Fruit fly (Drosophila melanogaster) whole organism, embryonic: ENCODE results near the gene CG17283.

Source experiments
- ATbp ChIP-seq: fragments of 200-800 bp; sonication (Bioruptor generic); optimal IDR thresholded peaks from 2 replicates; lab custom pipeline; 2017; ENCODE audit warnings: missing biosample characterization, mild to moderate bottlenecking, missing genetic modification characterization, missing genetic modification reagents
- BEAF-32 ChIP-seq: fragments of 200-800 bp; sonication (Bioruptor generic); optimal IDR thresholded peaks from 3 replicates; lab custom pipeline; 2017; ENCODE audit warnings: missing biosample characterization, missing genetic modification characterization, mild to moderate bottlenecking, moderate library complexity, missing genetic modification reagents
- CG10654 ChIP-seq: fragments of 200-800 bp; sonication (Bioruptor generic); optimal IDR thresholded peaks from 2 replicates; lab custom pipeline; 2016; ENCODE audit warnings: missing biosample characterization, missing genetic modification characterization
- CG11456 ChIP-seq: fragments of 200-800 bp; sonication (Bioruptor generic); IDR thresholded peaks from 3 replicates; pipeline ENCODE4 v1.3.6; 2022; ENCODE audit warnings: missing biosample characterization, missing genetic modification characterization
- CG14965 ChIP-seq: fragments of 200-800 bp; sonication (Bioruptor generic); optimal IDR thresholded peaks from 2 replicates; lab custom pipeline; 2016; ENCODE audit warnings: missing biosample characterization, missing genetic modification characterization, borderline replicate concordance
- CG17612 ChIP-seq: fragments of 200-800 bp; sonication (Bioruptor generic); IDR thresholded peaks from 2 replicates; pipeline ENCODE4 v1.3.6; 2022; ENCODE audit warnings: missing biosample characterization, missing genetic modification characterization
- CG18262 ChIP-seq: fragments of 200-800 bp; optimal IDR thresholded peaks from 3 replicates; lab custom pipeline; 2019; ENCODE audit warnings: missing biosample characterization, mild to moderate bottlenecking, missing genetic modification characterization, moderate library complexity
- CG2678 ChIP-seq: fragments of 200-800 bp; sonication (Bioruptor generic); optimal IDR thresholded peaks from 3 replicates; lab custom pipeline; 2019; ENCODE audit warnings: missing biosample characterization, mild to moderate bottlenecking, missing genetic modification characterization, moderate library complexity
- CG2712 ChIP-seq: fragments of 200-800 bp; optimal IDR thresholded peaks from 3 replicates; lab custom pipeline; 2019; ENCODE audit warnings: missing biosample characterization, mild to moderate bottlenecking, missing genetic modification characterization, moderate library complexity
- CG31224 ChIP-seq: fragments of 200-800 bp; sonication (Bioruptor generic); IDR thresholded peaks from 2 replicates; pipeline ENCODE4 v1.3.6; 2022; ENCODE audit warnings: missing biosample characterization, missing genetic modification characterization
- CG33213 ChIP-seq: fragments of 200-800 bp; sonication (Bioruptor generic); optimal IDR thresholded peaks from 3 replicates; lab custom pipeline; 2016; ENCODE audit warnings: missing biosample characterization, missing genetic modification characterization
- CG33557 ChIP-seq: fragments of 200-800 bp; sonication (Bioruptor generic); optimal IDR thresholded peaks from 2 replicates; lab custom pipeline; 2019; ENCODE audit warnings: missing biosample characterization, mild to moderate bottlenecking, missing genetic modification characterization, moderate library complexity
- CG43689 ChIP-seq: fragments of 200-800 bp; sonication (Bioruptor generic); IDR thresholded peaks from 2 replicates; pipeline ENCODE4 v1.3.6; 2022; ENCODE audit warnings: missing biosample characterization, missing genetic modification characterization
- CG5180 ChIP-seq: fragments of 200-800 bp; sonication (Bioruptor generic); optimal IDR thresholded peaks from 3 replicates; lab custom pipeline; 2017; ENCODE audit warnings: missing biosample characterization, missing genetic modification characterization, mild to moderate bottlenecking, moderate library complexity, missing genetic modification reagents
- CG6689 ChIP-seq: fragments of 200-800 bp; sonication (Bioruptor generic); IDR thresholded peaks from 2 replicates; pipeline ENCODE4 v1.3.6; 2022; ENCODE audit warnings: missing biosample characterization, missing genetic modification characterization
- CG7372 ChIP-seq: fragments of 200-800 bp; sonication (Bioruptor generic); IDR thresholded peaks from 2 replicates; pipeline ENCODE4 v1.3.6; 2022; ENCODE audit warnings: missing biosample characterization, missing genetic modification characterization
- Deaf1 ChIP-seq: fragments of 200-800 bp; optimal IDR thresholded peaks from 3 replicates; lab custom pipeline; 2019; ENCODE audit warnings: missing biosample characterization, mild to moderate bottlenecking, missing genetic modification characterization, moderate library complexity
- Dip2 ChIP-seq: fragments of 200-800 bp; sonication (Bioruptor generic); IDR thresholded peaks from 2 replicates; pipeline ENCODE4 v1.3.6; 2022; ENCODE audit warnings: missing biosample characterization, missing genetic modification characterization
- GATAe ChIP-seq: fragments of 200-800 bp; sonication (Bioruptor generic); conservative IDR thresholded peaks from 2 replicates; pipeline ENCODE4 v1.3.6; 2022; ENCODE audit warnings: missing biosample characterization, missing genetic modification characterization
- H15 ChIP-seq: fragments of 200-800 bp; sonication (Bioruptor generic); IDR thresholded peaks from 3 replicates; pipeline ENCODE4 v1.3.6; 2022; ENCODE audit warnings: missing biosample characterization, missing genetic modification characterization
- HLH54F ChIP-seq: fragments of 200-800 bp; sonication (Bioruptor generic); optimal IDR thresholded peaks from 3 replicates; lab custom pipeline; 2016; ENCODE audit warnings: missing biosample characterization, missing genetic modification characterization
- Hmr ChIP-seq: fragments of 200-800 bp; sonication (Bioruptor generic); optimal IDR thresholded peaks from 3 replicates; lab custom pipeline; 2017; ENCODE audit warnings: mild to moderate bottlenecking, missing biosample characterization, missing genetic modification reagents, missing genetic modification characterization
- Myb ChIP-seq: fragments of 200-800 bp; sonication (Bioruptor generic); optimal IDR thresholded peaks from 2 replicates; lab custom pipeline; 2016; ENCODE audit warnings: missing biosample characterization, missing genetic modification characterization
- Ptx1 ChIP-seq: fragments of 200-800 bp; sonication (Bioruptor generic); IDR thresholded peaks from 2 replicates; pipeline ENCODE4 v1.3.6; 2022; ENCODE audit warnings: missing biosample characterization, missing genetic modification characterization
- Sin3A ChIP-seq: fragments of >200 bp; optimal IDR thresholded peaks from 2 replicates; lab custom pipeline; 2018
- Sry-δ ChIP-seq: fragments of 200-800 bp; sonication (Bioruptor generic); optimal IDR thresholded peaks from 2 replicates; lab custom pipeline; 2016; ENCODE audit warnings: missing biosample characterization, missing genetic modification characterization
- Usf ChIP-seq: fragments of 200-800 bp; sonication (Bioruptor generic); optimal IDR thresholded peaks from 2 replicates; lab custom pipeline; 2017; ENCODE audit warnings: missing genotype, missing biosample characterization, missing genetic modification characterization
- bbx ChIP-seq: fragments of 200-800 bp; sonication (Bioruptor generic); IDR thresholded peaks from 2 replicates; pipeline ENCODE4 v1.3.6; 2022; ENCODE audit warnings: missing biosample characterization, missing genetic modification characterization; ENCODE audit not compliant: partially characterized antibody
- br ChIP-seq: fragments of >200 bp; optimal IDR thresholded peaks from 2 replicates; lab custom pipeline; 2017
- bsh ChIP-seq, 2 experiments: fragments of 200-800 bp; sonication (Bioruptor generic); optimal IDR thresholded peaks; 2 replicates each; lab custom pipeline; 2017 to 2018; ENCODE audit warnings: mild to moderate bottlenecking in 2 of 2, missing biosample characterization in 2 of 2, missing genetic modification characterization in 2 of 2, moderate library complexity in 1 of 2
- cad ChIP-seq: fragments of >200 bp; optimal IDR thresholded peaks from 2 replicates; lab custom pipeline; 2017; ENCODE audit warnings: missing biosample characterization, missing genetic modification characterization
- cwo ChIP-seq: fragments of 200-800 bp; sonication (Bioruptor generic); optimal IDR thresholded peaks from 3 replicates; lab custom pipeline; 2017; ENCODE audit warnings: missing biosample characterization, missing genetic modification characterization, mild to moderate bottlenecking, moderate library complexity, missing genetic modification reagents
- fu2 ChIP-seq: fragments of 200-800 bp; sonication (Bioruptor generic); optimal IDR thresholded peaks from 2 replicates; lab custom pipeline; 2016; ENCODE audit warnings: missing biosample characterization, missing genetic modification characterization
- gsb ChIP-seq: fragments of 200-800 bp; sonication (Bioruptor generic); IDR thresholded peaks from 2 replicates; pipeline ENCODE4 v1.3.6; 2022; ENCODE audit warnings: missing biosample characterization, missing genetic modification characterization
- hth ChIP-seq: fragments of >200 bp; optimal IDR thresholded peaks from 2 replicates; lab custom pipeline; 2017; ENCODE audit warnings: inconsistent platforms
- jigr1 ChIP-seq: fragments of 200-800 bp; sonication (Bioruptor generic); IDR thresholded peaks from 3 replicates; pipeline ENCODE4 v1.3.6; 2022; ENCODE audit warnings: missing biosample characterization, missing genetic modification characterization
- kah ChIP-seq: fragments of 200-800 bp; sonication (Bioruptor generic); optimal IDR thresholded peaks from 2 replicates; lab custom pipeline; 2018; ENCODE audit warnings: missing biosample characterization, mild to moderate bottlenecking, missing genetic modification characterization
- kni ChIP-seq: fragments of 200-800 bp; sonication (Bioruptor generic); optimal IDR thresholded peaks from 3 replicates; lab custom pipeline; 2017; ENCODE audit warnings: mild to moderate bottlenecking, missing biosample characterization, missing genetic modification reagents, missing genetic modification characterization
- mam ChIP-seq: fragments of 200-800 bp; sonication (Bioruptor generic); optimal IDR thresholded peaks from 3 replicates; lab custom pipeline; 2016; ENCODE audit warnings: missing biosample characterization, missing genetic modification characterization
- peb ChIP-seq: fragments of 200-800 bp; sonication (Bioruptor generic); IDR thresholded peaks from 2 replicates; pipeline ENCODE4 v1.3.6; 2022; ENCODE audit warnings: missing biosample characterization, missing genetic modification characterization
- sc ChIP-seq, 3 experiments: fragments of >200 bp in 2 of 3; fragments of 200-800 bp in 1 of 3; sonication (Bioruptor generic) in 1 of 3; optimal IDR thresholded peaks; 2 replicates in 2 of 3; 3 replicates in 1 of 3; lab custom pipeline; 2017; ENCODE audit warnings: mild to moderate bottlenecking in 1 of 3, missing biosample characterization in 1 of 3, missing genetic modification characterization in 1 of 3, missing genetic modification reagents in 1 of 3
- sens-2 ChIP-seq: fragments of 200-800 bp; sonication (Bioruptor generic); IDR thresholded peaks from 2 replicates; pipeline ENCODE4 v1.3.6; 2022; ENCODE audit warnings: missing biosample characterization, missing genetic modification characterization
- sim ChIP-seq: fragments of 200-800 bp; sonication (Bioruptor generic); IDR thresholded peaks from 2 replicates; pipeline ENCODE4 v1.3.6; 2022; ENCODE audit warnings: missing biosample characterization, missing genetic modification characterization
- tin ChIP-seq: fragments of 200-800 bp; sonication (Bioruptor generic); optimal IDR thresholded peaks from 3 replicates; lab custom pipeline; 2016; ENCODE audit warnings: missing biosample characterization, missing genetic modification characterization
- tll ChIP-seq, 2 experiments: fragments of 200-800 bp in 1 of 2; fragments of >200 bp in 1 of 2; sonication (Bioruptor generic) in 1 of 2; optimal IDR thresholded peaks; 2 replicates each; lab custom pipeline; 2017 to 2019; ENCODE audit warnings: missing biosample characterization in 2 of 2, missing genetic modification characterization in 2 of 2, mild to moderate bottlenecking in 1 of 2, moderate library complexity in 1 of 2
- trem ChIP-seq: fragments of 200-800 bp; optimal IDR thresholded peaks from 3 replicates; lab custom pipeline; 2019; ENCODE audit warnings: missing biosample characterization, mild to moderate bottlenecking, missing genetic modification characterization, moderate library complexity
- trh ChIP-seq: fragments of 200-800 bp; sonication (Bioruptor generic); optimal IDR thresholded peaks from 2 replicates; lab custom pipeline; 2016; ENCODE audit warnings: missing biosample characterization, missing genetic modification characterization
- tx ChIP-seq: fragments of 200-800 bp; sonication (Bioruptor generic); optimal IDR thresholded peaks from 2 replicates; lab custom pipeline; 2016; ENCODE audit warnings: missing biosample characterization, missing genetic modification characterization
- unpg ChIP-seq: fragments of 200-800 bp; sonication (Bioruptor generic); optimal IDR thresholded peaks from 3 replicates; lab custom pipeline; 2018; ENCODE audit warnings: missing biosample characterization, mild to moderate bottlenecking, missing genetic modification characterization, moderate library complexity
- wor ChIP-seq: fragments of 200-800 bp; sonication (Bioruptor generic); IDR thresholded peaks from 2 replicates; pipeline ENCODE4 v1.3.6; 2022; ENCODE audit warnings: missing biosample characterization, missing genetic modification characterization

Gene CG17283

dm6 chr3R:17391313-17391845, 16.3 kb upstream of the CG17283 start, which contains the start of the genes Brf and sds22 (continued):
- TF ChIP-seq bbx (GFP tag; lab: Robert Waterston, UW) (peak; percentile 39; the same call in 1 of the 2 replicates), CG2678 (peak; percentile 96), peb (peak; percentile 87), trem (tag; lab: Kevin White, UChicago) (peak; percentile 94), CG5180 (GFP tag; lab: Kevin White, UChicago) (peak; percentile 74), mam (GFP tag; lab: Kevin White, UChicago) (peak; percentile 97), CG17612 (GFP tag; lab: Robert Waterston, UW) (peak; percentile 75; the same call in 1 of the 2 replicates), Myb (GFP tag; lab: Kevin White, UChicago) (peak; percentile 81), hth (lab: Kevin White, UChicago) (no peak), tx (GFP tag; lab: Kevin White, UChicago) (peak; percentile 94), fu2 (GFP tag; lab: Kevin White, UChicago) (peak; percentile 96), tll (GFP tag; optimal IDR thresholded peaks at IDR 0.05; lab: Kevin White, UChicago) (peak; percentile 33 to 81), Dip2 (GFP tag; lab: Robert Waterston, UW) (peak; percentile 46; the same call in 1 of the 2 replicates), CG7372 (GFP tag; lab: Robert Waterston, UW) (peak; percentile 92), wor (GFP tag; lab: Robert Waterston, UW) (peak; percentile 83; the same call in 1 of the 2 replicates), CG33213 (GFP tag; lab: Kevin White, UChicago) (peak; percentile 94), br (lab: Kevin White, UChicago) (no peak), ATbp (GFP tag; lab: Kevin White, UChicago) (peak; percentile 69), gsb (GFP tag; lab: Robert Waterston, UW) (peak; percentile 75), Ptx1 (GFP tag; lab: Robert Waterston, UW) (peak; percentile 96), Deaf1 (peak; percentile 75), Usf (peak; percentile 93), CG18262 (tag; lab: Kevin White, UChicago) (peak; percentile 94), BEAF-32 (GFP tag; lab: Kevin White, UChicago) (peak; percentile 87), kah (GFP tag; lab: Kevin White, UChicago) (peak; percentile 76), HLH54F (peak; percentile 97), tin (GFP tag; lab: Kevin White, UChicago) (peak; percentile 98), CG33557 (peak; percentile 95), H15 (peak; percentile 90), CG6689 (peak; percentile 99), CG10654 (peak; percentile 95), unpg (GFP tag; lab: Kevin White, UChicago) (peak; percentile 96), CG31224 (GFP tag; lab: Robert Waterston, UW) (peak; percentile 83), kni (GFP tag; lab: Kevin White, UChicago) (peak; percentile 74), CG2712 (tag; lab: Kevin White, UChicago) (peak; percentile 96), sim (GFP tag; lab: Robert Waterston, UW) (peak; percentile 73), Sin3A (lab: Kevin White, UChicago) (peak; percentile 39), Hmr (peak; percentile 94), bsh (GFP tag; optimal IDR thresholded peaks at IDR 0.05; lab: Kevin White, UChicago) (peak; percentile 80 to 94), cwo (GFP tag; lab: Kevin White, UChicago) (peak; percentile 84), CG11456 (GFP tag; lab: Robert Waterston, UW) (peak; percentile 90), cad (GFP tag; lab: Kevin White, UChicago) (no peak), CG14965 (GFP tag; lab: Kevin White, UChicago) (peak; percentile 48), jigr1 (GFP tag; lab: Robert Waterston, UW) (peak; percentile 86; the same call in 2 of the 3 replicates), trh (GFP tag; lab: Kevin White, UChicago) (peak; percentile 93), CG43689 (peak; percentile 78), sens-2 (peak; percentile 87; the same call in 1 of the 2 replicates), GATAe (GFP tag; lab: Robert Waterston, UW) (peak; percentile 74), sc (optimal IDR thresholded peaks at IDR 0.05; lab: Kevin White, UChicago) (no peak), sc (GFP tag; optimal IDR thresholded peaks at IDR 0.05; lab: Kevin White, UChicago) (peak; percentile 88), Sry-δ (GFP tag; lab: Kevin White, UChicago) (peak; percentile 95)
